Worm (Caenorhabditis elegans): ENCODE results near the gene pas-1.

- TF ChIP-seq hlh-30 (tag; optimal IDR thresholded peaks at IDR 0.05; ENCODE audit: insufficient read depth) (no peak), unc-42 (tag; optimal IDR thresholded peaks at IDR 0.05) (no peak), zip-5 (tag; optimal IDR thresholded peaks at IDR 0.05) (no peak), pha-4 (tag; optimal IDR thresholded peaks at IDR 0.05) (no peak), pag-3 (tag; optimal IDR thresholded peaks at IDR 0.05; ENCODE audit: borderline replicate concordance) (no peak), elt-2 (tag; optimal IDR thresholded peaks at IDR 0.05) (no peak)
These were observed 43.4 kb downstream of the pas-1 start, which contains the start of gene npr-43 for ce11 chrV:14378986-14379385.

All from whole organism, late embryonic.